Worm (Caenorhabditis elegans): ENCODE measurements around the gene Y102A11A.2.

ce11 chrX:2018211-2018610, 8.2 kb upstream of the Y102A11A.2 start:
- no peak for TF ChIP-seq pha-2 (tag; optimal IDR thresholded peaks at IDR 0.05)
- no peak for TF ChIP-seq hlh-30 (tag; optimal IDR thresholded peaks at IDR 0.05; ENCODE audit: insufficient read depth)
- TF ChIP-seq ceh-18 (tag; optimal IDR thresholded peaks at IDR 0.05), result no peak
- no peak for TF ChIP-seq ceh-24 (tag; optimal IDR thresholded peaks at IDR 0.05)
- no peak for TF ChIP-seq nhr-11 (tag; optimal IDR thresholded peaks at IDR 0.05)
- no peak for TF ChIP-seq unc-3 (GFP tag; conservative IDR thresholded peaks at IDR 0.05)
- no peak for TF ChIP-seq unc-3 (tag; optimal IDR thresholded peaks at IDR 0.05)
- no peak for TF ChIP-seq hlh-13 (GFP tag; optimal IDR thresholded peaks at IDR 0.05)

Measured in whole organism, late embryonic.